Worm (Caenorhabditis elegans) whole organism, L4 larva: ENCODE data around the gene F54H12.8.

Experiments
- F37D6.2 ChIP-seq: sonication (generic microtip); optimal IDR thresholded peaks from 2 replicates; lab custom pipeline; 2016; ENCODE audit warnings: mild to moderate bottlenecking, missing genetic modification characterization, missing compliant biosample characterization
- T20F7.1 ChIP-seq: fragments of 200-800 bp; sonication (Bioruptor generic); optimal IDR thresholded peaks from 2 replicates; lab custom pipeline; 2018; ENCODE audit warnings: mild to moderate bottlenecking, missing genetic modification characterization, missing compliant biosample characterization
- T26A8.4 ChIP-seq: fragments of 200-800 bp; sonication (Bioruptor generic); IDR thresholded peaks from 2 replicates; pipeline ENCODE4 v1.3.6; 2022; ENCODE audit warnings: missing genetic modification characterization, missing compliant biosample characterization
- Y105C5A.15 ChIP-seq: fragments of 200-800 bp; sonication (Bioruptor generic); IDR thresholded peaks from 2 replicates; pipeline ENCODE4 v1.3.6; 2022; ENCODE audit warnings: missing genetic modification characterization, missing compliant biosample characterization
- ZK337.2 ChIP-seq: fragments of 200-800 bp; sonication (Bioruptor generic); IDR thresholded peaks from 2 replicates; pipeline ENCODE4 v1.3.6; 2022; ENCODE audit warnings: missing genetic modification reagents, missing genetic modification characterization, missing compliant biosample characterization
- ZK546.5 ChIP-seq, 2 experiments: sonication (generic microtip); optimal IDR thresholded peaks; 2 replicates each; lab custom pipeline; 2017; ENCODE audit warnings: missing biosample characterization in 2 of 2, missing genetic modification characterization in 2 of 2
- attf-4 ChIP-seq: sonication (generic microtip); optimal IDR thresholded peaks from 3 replicates; lab custom pipeline; 2017; ENCODE audit warnings: missing biosample characterization, missing genetic modification characterization
- ceh-20 ChIP-seq: fragments of 200-800 bp; sonication (Bioruptor generic); IDR thresholded peaks from 2 replicates; pipeline ENCODE4 v1.3.6; 2022; ENCODE audit warnings: missing genetic modification reagents, missing genetic modification characterization, missing compliant biosample characterization
- ceh-28 ChIP-seq: fragments of 150-350 bp; optimal IDR thresholded peaks from 2 replicates; lab custom pipeline; 2014; ENCODE audit warnings: missing biosample characterization, missing genetic modification reagents, missing genetic modification characterization
- ceh-62 ChIP-seq: sonication (generic microtip); optimal IDR thresholded peaks from 2 replicates; lab custom pipeline; 2017; ENCODE audit warnings: missing biosample characterization, missing genetic modification characterization
- ceh-82 ChIP-seq: sonication (generic microtip); optimal IDR thresholded peaks from 2 replicates; lab custom pipeline; 2017; ENCODE audit warnings: missing biosample characterization, missing genetic modification characterization
- cey-2 ChIP-seq: sonication (generic microtip); optimal IDR thresholded peaks from 3 replicates; lab custom pipeline; 2017; ENCODE audit warnings: missing genetic modification characterization, mild to moderate bottlenecking, missing compliant biosample characterization, antibody characterized with exemption, borderline replicate concordance; ENCODE audit not compliant: insufficient read depth
- ctbp-1 ChIP-seq: fragments of 200-800 bp; sonication (Bioruptor generic); IDR thresholded peaks from 2 replicates; pipeline ENCODE4 v1.3.6; 2022; ENCODE audit warnings: missing genetic modification reagents, missing genetic modification characterization, missing compliant biosample characterization
- daf-16 ChIP-seq, 3 experiments: sonication (generic microtip); optimal IDR thresholded peaks; 2 replicates each; lab custom pipeline; 2016 to 2017; ENCODE audit warnings: missing genetic modification characterization in 3 of 3, missing genetic modification reagents in 3 of 3, mild to moderate bottlenecking in 2 of 3, missing compliant biosample characterization in 2 of 3, missing biosample characterization in 1 of 3, moderate library complexity in 1 of 3
- daf-8 ChIP-seq: fragments of 200-800 bp; sonication (Bioruptor generic); IDR thresholded peaks from 2 replicates; pipeline ENCODE4 v1.3.6; 2022; ENCODE audit warnings: missing genetic modification characterization, missing compliant biosample characterization
- dmd-6 ChIP-seq: fragments of 200-800 bp; sonication (Bioruptor generic); IDR thresholded peaks from 2 replicates; pipeline ENCODE4 v1.3.6; 2022; ENCODE audit warnings: missing genetic modification reagents, missing genetic modification characterization, missing compliant biosample characterization
- dmd-8 ChIP-seq: fragments of 200-800 bp; sonication (Bioruptor generic); IDR thresholded peaks from 2 replicates; pipeline ENCODE4 v1.3.6; 2022; ENCODE audit warnings: missing genetic modification characterization, missing compliant biosample characterization
- dmd-9 ChIP-seq: fragments of 200-800 bp; sonication (Bioruptor generic); IDR thresholded peaks from 2 replicates; pipeline ENCODE4 v1.3.6; 2022; ENCODE audit warnings: missing genetic modification reagents, missing genetic modification characterization, missing compliant biosample characterization
- dpl-1 ChIP-seq: fragments of 150-350 bp; optimal IDR thresholded peaks from 2 replicates; lab custom pipeline; 2014; ENCODE audit warnings: missing biosample characterization, missing genetic modification reagents, missing genetic modification characterization
- duxl-1 ChIP-seq: sonication (generic microtip); optimal IDR thresholded peaks from 2 replicates; lab custom pipeline; 2016; ENCODE audit warnings: mild to moderate bottlenecking, missing genetic modification characterization, moderate library complexity, missing compliant biosample characterization; ENCODE audit not compliant: poor library complexity
- egl-27 ChIP-seq: sonication (generic microtip); optimal IDR thresholded peaks from 3 replicates; lab custom pipeline; 2017; ENCODE audit warnings: missing biosample characterization, missing genetic modification reagents, missing genetic modification characterization
- fkh-10 ChIP-seq: fragments of 150-350 bp; optimal IDR thresholded peaks from 2 replicates; lab custom pipeline; 2014; ENCODE audit warnings: missing biosample characterization, missing genetic modification reagents, missing genetic modification characterization
- fos-1 ChIP-seq: fragments of 150-350 bp; optimal IDR thresholded peaks from 2 replicates; lab custom pipeline; 2014; ENCODE audit warnings: missing biosample characterization, missing genetic modification characterization
- hif-1 ChIP-seq, 2 experiments: sonication (generic microtip); optimal IDR thresholded peaks; 2 replicates each; lab custom pipeline; 2016 to 2017; ENCODE audit warnings: missing compliant biosample characterization in 2 of 2, missing genetic modification characterization in 2 of 2, missing genetic modification reagents in 2 of 2, missing genotype in 2 of 2, mild to moderate bottlenecking in 1 of 2
- hlh-30 ChIP-seq: sonication (generic microtip); optimal IDR thresholded peaks from 2 replicates; lab custom pipeline; 2017; ENCODE audit warnings: antibody characterized with exemption, mild to moderate bottlenecking, missing genetic modification characterization, missing compliant biosample characterization; ENCODE audit not compliant: insufficient read depth
- lin-15B ChIP-seq: fragments of 150-350 bp; sonication (generic microtip); optimal IDR thresholded peaks from 3 replicates; lab custom pipeline; 2014; ENCODE audit warnings: missing biosample characterization, missing genetic modification characterization
- lin-29 ChIP-seq: fragments of 200-800 bp; sonication (Bioruptor generic); IDR thresholded peaks from 2 replicates; pipeline ENCODE4 v1.3.6; 2022; ENCODE audit warnings: missing genetic modification reagents, missing genetic modification characterization, missing compliant biosample characterization
- lin-39 ChIP-seq: fragments of 150-350 bp; optimal IDR thresholded peaks from 2 replicates; lab custom pipeline; 2014; ENCODE audit warnings: missing biosample characterization, missing genetic modification reagents, missing genetic modification characterization
- lir-3 ChIP-seq: sonication (generic microtip); optimal IDR thresholded peaks from 2 replicates; lab custom pipeline; 2016; ENCODE audit warnings: mild to moderate bottlenecking, missing genetic modification characterization, missing compliant biosample characterization
- madf-5 ChIP-seq, 2 experiments: fragments of 200-800 bp; sonication (Bioruptor generic); IDR thresholded peaks; 2 replicates each; pipeline ENCODE4 v1.3.6; 2022; ENCODE audit warnings: missing compliant biosample characterization in 2 of 2, missing genetic modification characterization in 2 of 2
- mdl-1 ChIP-seq, 2 experiments: fragments of 150-350 bp in 1 of 2; sonication (generic microtip) in 1 of 2; optimal IDR thresholded peaks; 2 replicates each; lab custom pipeline; 2014 to 2017; ENCODE audit warnings: missing biosample characterization in 2 of 2, missing genetic modification characterization in 2 of 2
- mep-1 ChIP-seq: fragments of 150-350 bp; sonication (generic microtip); optimal IDR thresholded peaks from 3 replicates; lab custom pipeline; 2014; ENCODE audit warnings: missing biosample characterization, missing genetic modification characterization
- mes-2 ChIP-seq: sonication (generic microtip); optimal IDR thresholded peaks from 2 replicates; lab custom pipeline; 2016; ENCODE audit warnings: missing genotype, mild to moderate bottlenecking, missing genetic modification characterization, missing compliant biosample characterization; ENCODE audit not compliant: poor library complexity, severe bottlenecking
- mxl-2 ChIP-seq: fragments of 200-800 bp; sonication (Bioruptor generic); conservative IDR thresholded peaks from 2 replicates; pipeline ENCODE4 v1.3.6; 2022; ENCODE audit warnings: missing genetic modification reagents, missing genetic modification characterization, missing compliant biosample characterization
- mxl-3 ChIP-seq: fragments of 200-800 bp; sonication (Bioruptor generic); optimal IDR thresholded peaks from 2 replicates; lab custom pipeline; 2018; ENCODE audit warnings: mild to moderate bottlenecking, missing genetic modification characterization, missing compliant biosample characterization
- nhr-111 ChIP-seq: fragments of 200-800 bp; sonication (Bioruptor generic); optimal IDR thresholded peaks from 2 replicates; lab custom pipeline; 2018; ENCODE audit warnings: mild to moderate bottlenecking, missing genetic modification characterization, missing compliant biosample characterization
- nhr-237 ChIP-seq: sonication (generic microtip); optimal IDR thresholded peaks from 2 replicates; lab custom pipeline; 2017; ENCODE audit warnings: missing biosample characterization, missing genetic modification characterization
- nhr-28 ChIP-seq: fragments of 150-350 bp; optimal IDR thresholded peaks from 2 replicates; lab custom pipeline; 2014; ENCODE audit warnings: missing biosample characterization, missing genetic modification characterization
- nhr-42 ChIP-seq: fragments of 200-800 bp; sonication (Bioruptor generic); IDR thresholded peaks from 2 replicates; pipeline ENCODE4 v1.3.6; 2022; ENCODE audit warnings: missing genetic modification characterization, missing compliant biosample characterization
- nhr-76 ChIP-seq: fragments of 150-350 bp; optimal IDR thresholded peaks from 2 replicates; lab custom pipeline; 2014; ENCODE audit warnings: missing biosample characterization, missing genetic modification characterization
- pha-4 ChIP-seq, 2 experiments: fragments of 150-350 bp in 1 of 2; fragments of 200-800 bp in 1 of 2; sonication (Bioruptor generic) in 1 of 2; IDR thresholded peaks in 1 of 2; optimal IDR thresholded peaks in 1 of 2; 2 replicates each; pipeline versions ENCODE4 v1.3.6 to Lab custom; 2014 to 2022; ENCODE audit warnings: missing genetic modification characterization in 2 of 2, missing genetic modification reagents in 2 of 2, missing biosample characterization in 1 of 2, missing compliant biosample characterization in 1 of 2
- php-3 ChIP-seq: fragments of 200-800 bp; sonication (Bioruptor generic); IDR thresholded peaks from 2 replicates; pipeline ENCODE4 v1.3.6; 2022; ENCODE audit warnings: missing genetic modification reagents, missing genetic modification characterization, missing compliant biosample characterization
- snpc-4 ChIP-seq: fragments of 150-350 bp; optimal IDR thresholded peaks from 2 replicates; lab custom pipeline; 2014; ENCODE audit warnings: missing biosample characterization, missing genetic modification characterization
- spr-1 ChIP-seq: sonication (generic microtip); optimal IDR thresholded peaks from 2 replicates; lab custom pipeline; 2016; ENCODE audit warnings: mild to moderate bottlenecking, missing genetic modification characterization, missing compliant biosample characterization
- tag-97 ChIP-seq: fragments of 200-800 bp; sonication (Bioruptor generic); IDR thresholded peaks from 2 replicates; pipeline ENCODE4 v1.3.6; 2022; ENCODE audit warnings: missing genetic modification characterization, missing compliant biosample characterization
- vab-7 ChIP-seq: fragments of 200-800 bp; sonication (Bioruptor generic); IDR thresholded peaks from 2 replicates; pipeline ENCODE4 v1.3.6; 2022; ENCODE audit warnings: missing genetic modification reagents, missing genetic modification characterization, missing compliant biosample characterization
- zag-1 ChIP-seq: fragments of 150-350 bp; optimal IDR thresholded peaks from 2 replicates; lab custom pipeline; 2014; ENCODE audit warnings: missing biosample characterization, missing genetic modification characterization
- ztf-11 ChIP-seq: fragments of 150-350 bp; optimal IDR thresholded peaks from 2 replicates; lab custom pipeline; 2014; ENCODE audit warnings: missing biosample characterization, missing genetic modification characterization
- ztf-7 ChIP-seq: fragments of 150-350 bp; optimal IDR thresholded peaks from 2 replicates; lab custom pipeline; 2014; ENCODE audit warnings: missing biosample characterization, missing genetic modification characterization

The F54H12.8 gene

DNA sequence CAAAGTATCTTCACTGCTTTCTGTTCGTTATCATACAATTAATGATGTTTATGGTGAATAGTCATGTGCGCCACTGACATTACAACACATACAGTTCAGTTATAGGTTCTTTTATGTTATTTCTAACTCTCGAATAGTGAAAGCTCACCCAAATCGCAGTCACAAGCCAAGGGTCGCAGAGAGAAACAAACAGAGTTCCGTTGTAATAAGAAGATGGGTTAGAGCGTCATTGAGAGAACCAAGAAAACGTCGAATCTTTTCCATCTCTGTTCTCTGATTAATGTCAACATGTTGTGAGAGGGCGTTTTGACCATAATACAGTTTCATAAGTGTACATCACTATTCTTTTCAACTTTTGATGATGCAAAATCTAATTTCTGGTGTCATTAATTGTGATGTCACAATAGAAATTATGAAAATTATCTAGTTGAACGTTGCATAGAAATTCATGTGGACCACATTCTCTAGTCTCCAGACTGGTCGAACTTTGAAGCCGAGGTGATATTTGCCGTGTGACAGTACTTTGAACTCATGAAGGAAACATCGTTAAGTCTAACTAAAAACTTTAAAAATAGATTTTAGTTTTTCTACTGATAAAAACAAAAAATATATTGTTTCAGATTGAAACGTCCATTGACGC lies 5.1 kb upstream of the F54H12.8 start (continued):
- 0 out of 4 replicates have a peak, but pooled peaks of 1 of the 2 experiments have one; percentile 38 for TF ChIP-seq madf-5 (GFP tag; IDR thresholded peaks at IDR 0.05; lab: Robert Waterston, UW)
- no peak for TF ChIP-seq Y105C5A.15 (GFP tag; lab: Robert Waterston, UW)
- TF ChIP-seq spr-1 (tag; lab: Kevin White, UChicago), result no peak
- no peak for TF ChIP-seq ceh-62 (tag; lab: Kevin White, UChicago)
- 0 out of 2 replicates have a peak, but pooled peaks have one; percentile 7 for TF ChIP-seq ctbp-1 (GFP tag; lab: Robert Waterston, UW)
- TF ChIP-seq pha-4 (GFP tag; IDR thresholded peaks at IDR 0.05; lab: Robert Waterston, UW), result no peak
- no peak for TF ChIP-seq pha-4 (tag; optimal IDR thresholded peaks at IDR 0.05; lab: Kevin White, UChicago)
- peak; percentile 17 for TF ChIP-seq T20F7.1
- TF ChIP-seq daf-16 (GFP tag; optimal IDR thresholded peaks at IDR 0.05; lab: Kevin White, UChicago), result no peak
- peak; percentile 53 for TF ChIP-seq daf-16 (tag; optimal IDR thresholded peaks at IDR 0.05; lab: Kevin White, UChicago)
- no peak for TF ChIP-seq nhr-111 (GFP tag; lab: Kevin White, UChicago)
- TF ChIP-seq tag-97 (GFP tag; lab: Robert Waterston, UW), result no peak
- TF ChIP-seq php-3, result peak; percentile 82
- TF ChIP-seq dpl-1 (GFP tag; lab: Kevin White, UChicago), result no peak
- TF ChIP-seq ceh-82, result no peak
- TF ChIP-seq F37D6.2 (tag; lab: Kevin White, UChicago), result no peak
- no peak for TF ChIP-seq mxl-2 (GFP tag; lab: Robert Waterston, UW)
- no peak for TF ChIP-seq dmd-9 (GFP tag; lab: Robert Waterston, UW)
- TF ChIP-seq attf-4 (tag; lab: Kevin White, UChicago), result no peak
- TF ChIP-seq nhr-76 (tag; lab: Kevin White, UChicago), result no peak
- no peak for TF ChIP-seq egl-27 (tag; lab: Kevin White, UChicago)
- no peak for TF ChIP-seq fkh-10
- TF ChIP-seq nhr-237 (tag; lab: Kevin White, UChicago), result no peak
- no peak for TF ChIP-seq vab-7 (GFP tag; lab: Robert Waterston, UW)
- TF ChIP-seq ZK546.5 (tag; optimal IDR thresholded peaks at IDR 0.05; lab: Kevin White, UChicago), result no peak
- peak; percentile 32; the same call in 1 of the 2 replicates for TF ChIP-seq dmd-6 (GFP tag; lab: Robert Waterston, UW)
- TF ChIP-seq fos-1 (tag; lab: Kevin White, UChicago), result no peak
- TF ChIP-seq hlh-30 (tag; lab: Kevin White, UChicago), result peak; percentile 68
- peak; percentile 65 for TF ChIP-seq mep-1 (tag; lab: Kevin White, UChicago)
- TF ChIP-seq duxl-1 (tag; lab: Kevin White, UChicago), result no peak
- TF ChIP-seq lin-15B, result no peak
- no peak; the same call in 1 of the 2 replicates for TF ChIP-seq T26A8.4 (GFP tag; lab: Robert Waterston, UW)
- TF ChIP-seq hif-1 (tag; optimal IDR thresholded peaks at IDR 0.05; lab: Kevin White, UChicago), result no peak
- TF ChIP-seq mxl-3 (GFP tag; lab: Kevin White, UChicago), result no peak
- no peak for TF ChIP-seq ztf-7 (tag; lab: Kevin White, UChicago)
- TF ChIP-seq lir-3 (tag; lab: Kevin White, UChicago), result no peak
- no peak for TF ChIP-seq cey-2 (tag; lab: Kevin White, UChicago)
- no peak for TF ChIP-seq zag-1
- no peak for TF ChIP-seq lin-39 (tag; lab: Kevin White, UChicago)
- no peak for TF ChIP-seq ztf-11 (tag; lab: Kevin White, UChicago)
- TF ChIP-seq ZK337.2 (GFP tag; lab: Robert Waterston, UW), result no peak
- peak in 1 of 2 experiments; percentile 26 for TF ChIP-seq mdl-1 (tag; optimal IDR thresholded peaks at IDR 0.05; lab: Kevin White, UChicago)
- peak; percentile 48 for TF ChIP-seq nhr-28 (tag; lab: Kevin White, UChicago)
- no peak for TF ChIP-seq mes-2 (tag; lab: Kevin White, UChicago)
- no peak for TF ChIP-seq nhr-42 (GFP tag; lab: Robert Waterston, UW)
- TF ChIP-seq ceh-28 (tag; lab: Kevin White, UChicago), result no peak
- TF ChIP-seq snpc-4 (tag; lab: Kevin White, UChicago), result no peak
- TF ChIP-seq daf-8 (GFP tag; lab: Robert Waterston, UW), result no peak
- TF ChIP-seq lin-29 (GFP tag; lab: Robert Waterston, UW), result no peak
- no peak for TF ChIP-seq dmd-8
- TF ChIP-seq ceh-20 (GFP tag; lab: Robert Waterston, UW), result no peak
